Worm (Caenorhabditis elegans) whole organism, L3 larva: ENCODE measurements around the gene bath-24.

Experiments used
- ama-1 ChIP-seq: fragments of 150-350 bp; optimal IDR thresholded peaks from 2 replicates; lab custom pipeline; 2018
- ceh-16 ChIP-seq: sonication (generic microtip); optimal IDR thresholded peaks from 2 replicates; lab custom pipeline; 2017; ENCODE audit warnings: missing biosample characterization, missing genetic modification characterization
- egl-27 ChIP-seq: sonication (generic microtip); optimal IDR thresholded peaks from 4 replicates; lab custom pipeline; 2017; ENCODE audit warnings: missing biosample characterization, missing genetic modification reagents, missing genetic modification characterization
- hmg-11 ChIP-seq: sonication (generic microtip); optimal IDR thresholded peaks from 2 replicates; lab custom pipeline; 2016; ENCODE audit warnings: missing genetic modification characterization, missing compliant biosample characterization
- nfya-1 ChIP-seq: sonication (generic microtip); optimal IDR thresholded peaks from 2 replicates; lab custom pipeline; 2017; ENCODE audit warnings: missing genetic modification characterization, mild to moderate bottlenecking, missing compliant biosample characterization, antibody characterized with exemption, moderate library complexity; ENCODE audit not compliant: insufficient read depth
- nhr-12 ChIP-seq: fragments of 150-350 bp; optimal IDR thresholded peaks from 2 replicates; lab custom pipeline; 2014; ENCODE audit warnings: missing biosample characterization, missing genetic modification characterization
- nhr-25 ChIP-seq: sonication (generic microtip); optimal IDR thresholded peaks from 2 replicates; lab custom pipeline; 2017; ENCODE audit warnings: missing biosample characterization, missing genetic modification characterization
- nhr-28 ChIP-seq: fragments of 150-350 bp; optimal IDR thresholded peaks from 2 replicates; lab custom pipeline; 2014; ENCODE audit warnings: missing biosample characterization, missing genetic modification characterization
- nhr-77 ChIP-seq: fragments of 150-350 bp; optimal IDR thresholded peaks from 2 replicates; lab custom pipeline; 2014; ENCODE audit warnings: missing biosample characterization, missing genetic modification characterization
- pqm-1 ChIP-seq: fragments of 150-350 bp; optimal IDR thresholded peaks from 2 replicates; lab custom pipeline; 2017; ENCODE audit warnings: missing biosample characterization, missing genetic modification characterization, inconsistent platforms
- sea-2 ChIP-seq: fragments of 150-350 bp; sonication (generic microtip); optimal IDR thresholded peaks from 4 replicates; lab custom pipeline; 2014; ENCODE audit warnings: missing biosample characterization, missing genetic modification reagents, missing genetic modification characterization
- tbx-2 ChIP-seq: sonication (generic microtip); optimal IDR thresholded peaks from 2 replicates; lab custom pipeline; 2016; ENCODE audit warnings: mild to moderate bottlenecking, missing genetic modification characterization, missing compliant biosample characterization
- ztf-11 ChIP-seq: fragments of 150-350 bp; optimal IDR thresholded peaks from 2 replicates; lab custom pipeline; 2014; ENCODE audit warnings: missing biosample characterization, missing genetic modification characterization

DNA sequence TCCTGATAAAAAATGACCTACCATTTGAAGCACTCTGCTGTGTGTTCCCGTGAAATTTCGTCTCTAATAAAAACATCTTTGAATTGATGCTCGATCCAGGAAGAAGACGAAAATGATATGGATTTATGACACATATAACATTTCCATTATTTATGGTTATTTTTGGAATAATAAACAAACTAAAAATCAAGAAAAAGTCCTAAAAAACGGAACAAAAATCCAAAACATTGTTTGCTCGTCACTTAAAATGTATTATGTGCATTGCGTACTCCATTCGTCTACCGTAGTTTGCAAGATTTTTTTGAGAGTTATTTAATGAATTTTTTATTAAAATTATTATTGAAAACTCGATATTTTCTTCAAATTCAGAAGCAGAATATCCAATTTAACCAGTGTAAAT lies 3.0 kb downstream of the bath-24 start, which contains the start of gene bath-20:
- TF ChIP-seq ceh-16 (tag; lab: Kevin White, UChicago), result no peak
- TF ChIP-seq tbx-2 (tag; lab: Kevin White, UChicago), result no peak
- TF ChIP-seq nhr-12 (tag; lab: Kevin White, UChicago), result no peak
- TF ChIP-seq pqm-1 (tag; lab: Kevin White, UChicago), result no peak
- TF ChIP-seq hmg-11 (tag; lab: Kevin White, UChicago), result no peak
- TF ChIP-seq nfya-1, result no peak
- TF ChIP-seq egl-27 (tag; lab: Kevin White, UChicago), result no peak
- TF ChIP-seq ztf-11 (tag; lab: Kevin White, UChicago), result no peak
- TF ChIP-seq ama-1 (lab: Kevin White, UChicago), result no peak
- no peak for TF ChIP-seq nhr-25 (tag; lab: Kevin White, UChicago)
- TF ChIP-seq nhr-77 (tag; lab: Kevin White, UChicago), result no peak
- TF ChIP-seq sea-2, result no peak
- TF ChIP-seq nhr-28, result no peak
